Worm (Caenorhabditis elegans) whole organism, L2 larva: ENCODE measurements around the gene clec-176.

Source experiments
- blmp-1 ChIP-seq: sonication (generic microtip); optimal IDR thresholded peaks from 2 replicates; lab custom pipeline; 2017; ENCODE audit warnings: missing genetic modification characterization, mild to moderate bottlenecking, missing compliant biosample characterization, antibody characterized with exemption, moderate library complexity; ENCODE audit not compliant: insufficient read depth
- elt-1 ChIP-seq: fragments of 150-350 bp; optimal IDR thresholded peaks from 2 replicates; lab custom pipeline; 2014; ENCODE audit warnings: missing biosample characterization, missing genetic modification characterization
- nhr-129 ChIP-seq: fragments of 150-350 bp; optimal IDR thresholded peaks from 2 replicates; lab custom pipeline; 2014; ENCODE audit warnings: missing biosample characterization, missing genetic modification characterization
- nhr-237 ChIP-seq: fragments of 150-350 bp; optimal IDR thresholded peaks from 2 replicates; lab custom pipeline; 2014; ENCODE audit warnings: missing biosample characterization, missing genetic modification characterization
- nhr-77 ChIP-seq: fragments of 150-350 bp; optimal IDR thresholded peaks from 2 replicates; lab custom pipeline; 2014; ENCODE audit warnings: missing biosample characterization, missing genetic modification characterization
- sem-4 ChIP-seq: fragments of 150-350 bp; optimal IDR thresholded peaks from 2 replicates; lab custom pipeline; 2014; ENCODE audit warnings: missing biosample characterization, missing genetic modification reagents, missing genetic modification characterization
- snpc-4 ChIP-seq: fragments of 150-350 bp; optimal IDR thresholded peaks from 2 replicates; lab custom pipeline; 2014; ENCODE audit warnings: missing biosample characterization, missing genetic modification characterization

DNA sequence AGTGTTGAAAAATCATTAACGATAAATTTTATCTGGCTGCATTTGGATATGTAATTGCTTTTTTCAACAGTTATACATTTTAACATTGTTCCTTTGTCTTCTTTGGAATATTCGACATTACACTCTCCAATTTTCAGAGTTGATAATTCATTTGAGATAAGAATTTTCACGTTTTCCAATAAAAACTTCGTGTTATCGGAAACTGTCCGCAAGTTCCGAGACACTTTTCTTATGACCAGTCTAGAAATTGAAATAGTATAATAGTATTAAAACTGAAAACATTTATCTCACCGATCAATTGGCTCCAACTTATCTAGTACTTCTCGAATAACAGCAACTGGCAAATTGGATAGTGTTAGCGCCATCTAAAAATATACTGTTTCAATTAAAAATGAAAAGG, 46.2 kb upstream of the clec-176 start, which contains the start of gene fbxa-86:
- TF ChIP-seq snpc-4 (no peak), blmp-1 (no peak), nhr-129 (tag; lab: Kevin White, UChicago) (no peak), elt-1 (tag; lab: Kevin White, UChicago) (no peak), nhr-237 (tag; lab: Kevin White, UChicago) (no peak), nhr-77 (tag; lab: Kevin White, UChicago) (no peak), sem-4 (tag; lab: Kevin White, UChicago) (no peak)
